Worm (Caenorhabditis elegans) whole organism, L4 larva: ENCODE data around the gene sri-51.

Experiments
- aly-2 ChIP-seq: sonication (generic microtip); optimal IDR thresholded peaks from 2 replicates; lab custom pipeline; 2018; ENCODE audit warnings: missing biosample characterization, missing genetic modification characterization
- mep-1 ChIP-seq: fragments of 150-350 bp; sonication (generic microtip); optimal IDR thresholded peaks from 3 replicates; lab custom pipeline; 2014; ENCODE audit warnings: missing biosample characterization, missing genetic modification characterization
- nhr-25 ChIP-seq: sonication (generic microtip); optimal IDR thresholded peaks from 2 replicates; lab custom pipeline; 2017; ENCODE audit warnings: missing genetic modification characterization, mild to moderate bottlenecking, missing compliant biosample characterization, antibody characterized with exemption, moderate library complexity, borderline replicate concordance; ENCODE audit not compliant: insufficient read depth
- nhr-76 ChIP-seq: fragments of 150-350 bp; optimal IDR thresholded peaks from 2 replicates; lab custom pipeline; 2014; ENCODE audit warnings: missing biosample characterization, missing genetic modification characterization

ce11 chrII:3220723-3221122, 21.8 kb upstream of the sri-51 start, which contains the start of gene ZC239.22:
- TF ChIP-seq nhr-76: no peak
- no peak for TF ChIP-seq mep-1 (tag; lab: Kevin White, UChicago)
- TF ChIP-seq aly-2: no peak
- TF ChIP-seq nhr-25 (tag; lab: Kevin White, UChicago): no peak
